Worm (Caenorhabditis elegans): ENCODE results near the gene F25B3.4.

The F25B3.4 gene

ce11 chrV:9545238-9545709 lies 23.3 kb downstream of the F25B3.4 start, which contains the start of the genes his-35 and his-41 (continued):
- peak; percentile 87 for TF ChIP-seq nhr-47 (tag; optimal IDR thresholded peaks at IDR 0.05)
- TF ChIP-seq elt-3 (tag; optimal IDR thresholded peaks at IDR 0.05), result no peak
- TF ChIP-seq dpl-1 (GFP tag; optimal IDR thresholded peaks at IDR 0.05), result peak; percentile 9 to 45 (median 43)
- TF ChIP-seq ztf-4 (tag; optimal IDR thresholded peaks at IDR 0.05), result no peak
- no peak for TF ChIP-seq nhr-237 (tag; optimal IDR thresholded peaks at IDR 0.05)
- peak; percentile 12 for TF ChIP-seq snpc-4 (tag; optimal IDR thresholded peaks at IDR 0.05)
- TF ChIP-seq sptf-1 (tag; optimal IDR thresholded peaks at IDR 0.05), result no peak
- peak; percentile 69 for TF ChIP-seq tbx-2 (tag; optimal IDR thresholded peaks at IDR 0.05)
- peak; percentile 45 for TF ChIP-seq nhr-90 (tag; optimal IDR thresholded peaks at IDR 0.05; ENCODE audit: poor library complexity)
- no peak for TF ChIP-seq nhr-28 (tag; optimal IDR thresholded peaks at IDR 0.05)
- peak; percentile 3 for TF ChIP-seq unc-130 (tag; optimal IDR thresholded peaks at IDR 0.05)
- no peak for TF ChIP-seq C04F5.9 (tag; optimal IDR thresholded peaks at IDR 0.05)
- peak; percentile 28 for TF ChIP-seq F16B12.6 (tag; optimal IDR thresholded peaks at IDR 0.05)

DNA sequence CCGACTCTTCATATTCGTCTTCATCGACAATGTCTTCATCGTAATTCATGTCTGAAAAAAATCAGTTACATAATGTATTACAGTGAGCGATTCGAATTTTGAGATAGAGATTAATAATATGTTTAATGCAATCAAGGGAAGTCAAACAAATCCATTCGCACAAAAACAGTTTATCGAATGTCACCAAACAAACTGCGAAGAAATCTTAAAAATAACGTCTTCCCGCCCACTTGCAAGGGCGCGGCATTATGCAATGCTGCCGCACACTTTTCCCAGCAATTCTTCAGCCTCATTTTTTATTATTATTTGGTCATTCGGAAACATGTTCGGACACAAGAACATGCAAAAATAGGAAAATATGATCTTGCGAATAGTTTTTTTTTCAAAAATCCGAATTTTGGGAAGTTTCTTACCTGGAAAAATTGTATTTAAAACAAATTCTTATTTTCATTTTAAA lies 24.4 kb downstream of the F25B3.4 start, which contains the start of gene mdf-1:
mdf-1 (minus strand) TSS at position 51 of the 457 bp plus-strand sequence.
- peak; percentile 50 for TF ChIP-seq egl-13 (tag; optimal IDR thresholded peaks at IDR 0.05)
- TF ChIP-seq zip-4 (GFP tag; optimal IDR thresholded peaks at IDR 0.05), result no peak
- no peak for TF ChIP-seq fkh-4 (tag; optimal IDR thresholded peaks at IDR 0.05; ENCODE audit: borderline replicate concordance)
- no peak for TF ChIP-seq hpl-2 (GFP tag; optimal IDR thresholded peaks at IDR 0.05)
- TF ChIP-seq vab-15 (tag; optimal IDR thresholded peaks at IDR 0.05), result no peak
- TF ChIP-seq nhr-20 (tag; optimal IDR thresholded peaks at IDR 0.05), result peak; percentile 75
- no peak for TF ChIP-seq hlh-17 (GFP tag; optimal IDR thresholded peaks at IDR 0.05; ENCODE audit: borderline replicate concordance)
- TF ChIP-seq nhr-11 (tag; optimal IDR thresholded peaks at IDR 0.05), result no peak
- TF ChIP-seq ets-5 (GFP tag; IDR thresholded peaks at IDR 0.05), result no peak
- TF ChIP-seq ceh-63 (GFP tag; optimal IDR thresholded peaks at IDR 0.05), result no peak
- TF ChIP-seq lin-14 (GFP tag; optimal IDR thresholded peaks at IDR 0.05), result peak; percentile 77
- no peak for TF ChIP-seq alr-1 (tag; optimal IDR thresholded peaks at IDR 0.05; ENCODE audit: borderline replicate concordance)
- peak in 1 of 2 experiments; percentile 45 for TF ChIP-seq mdl-1 (tag; optimal IDR thresholded peaks at IDR 0.05)
- TF ChIP-seq Y116A8C.19 (tag; optimal IDR thresholded peaks at IDR 0.05; ENCODE audit: borderline replicate concordance), result no peak
- peak in 1 of 6 experiments; percentile 82 for TF ChIP-seq elt-3 (tag; optimal IDR thresholded peaks at IDR 0.05)
- TF ChIP-seq nhr-85 (tag), result peak; percentile 48
- no peak for TF ChIP-seq mab-9 (GFP tag; IDR thresholded peaks at IDR 0.05)
- no peak for TF ChIP-seq efl-3 (GFP tag; optimal IDR thresholded peaks at IDR 0.05)
- TF ChIP-seq aly-2 (tag; optimal IDR thresholded peaks at IDR 0.05), result no peak
- no peak for TF ChIP-seq pax-3 (tag; optimal IDR thresholded peaks at IDR 0.05)
- TF ChIP-seq grh-1 (GFP tag; IDR thresholded peaks at IDR 0.05), result no peak
- TF ChIP-seq nhr-77 (tag; optimal IDR thresholded peaks at IDR 0.05), result no peak
- TF ChIP-seq sup-37 (GFP tag; optimal IDR thresholded peaks at IDR 0.05), result no peak
- TF ChIP-seq C34B4.2 (tag; optimal IDR thresholded peaks at IDR 0.05), result no peak
- TF ChIP-seq sptf-1 (tag; optimal IDR thresholded peaks at IDR 0.05), result no peak
- TF ChIP-seq egl-27 (tag; optimal IDR thresholded peaks at IDR 0.05), result no peak
- TF ChIP-seq unc-62 (GFP tag; optimal IDR thresholded peaks at IDR 0.05), result no peak
- peak; percentile 62 for TF ChIP-seq blmp-1 (tag; optimal IDR thresholded peaks at IDR 0.05)
- TF ChIP-seq zag-1 (tag; optimal IDR thresholded peaks at IDR 0.05), result no peak
- TF ChIP-seq snu-23 (GFP tag; optimal IDR thresholded peaks at IDR 0.05), result peak; percentile 79
- no peak for TF ChIP-seq nhr-237 (tag; optimal IDR thresholded peaks at IDR 0.05)
- TF ChIP-seq lin-13 (GFP tag; optimal IDR thresholded peaks at IDR 0.05), result peak; percentile 62
- TF ChIP-seq xbp-1 (tag; optimal IDR thresholded peaks at IDR 0.05), result peak; percentile 60
- TF ChIP-seq swsn-7 (tag; optimal IDR thresholded peaks at IDR 0.05), result peak; percentile 67
- TF ChIP-seq ceh-8 (GFP tag; optimal IDR thresholded peaks at IDR 0.05), result peak; percentile 34
- TF ChIP-seq dsc-1 (tag; optimal IDR thresholded peaks at IDR 0.05), result peak; percentile 49
- peak; percentile 57 for TF ChIP-seq fkh-8 (tag; optimal IDR thresholded peaks at IDR 0.05)
- peak; percentile 26 for TF ChIP-seq mep-1 (tag; optimal IDR thresholded peaks at IDR 0.05)
- peak; percentile 60 for TF ChIP-seq tbx-2 (tag; optimal IDR thresholded peaks at IDR 0.05)
- TF ChIP-seq efl-1 (optimal IDR thresholded peaks at IDR 0.05), result peak; percentile 75 to 92
- peak; percentile 91 to 99 for TF ChIP-seq efl-1 (GFP tag; optimal IDR thresholded peaks at IDR 0.05 in 1 of 2)
- TF ChIP-seq elt-2 (tag; optimal IDR thresholded peaks at IDR 0.05), result no peak
